Worm (Caenorhabditis elegans): ENCODE measurements around the gene meg-2.
A peak's percentile ranks its signal among the peaks of the same experiment; 100 is the strongest.

The meg-2 gene

ce11 chrX:13920374-13920986 is 5.4 kb downstream of the meg-2 start:
- TF ChIP-seq dao-5 (tag; optimal IDR thresholded peaks at IDR 0.05) (no peak), him-1 (tag; optimal IDR thresholded peaks at IDR 0.05) (no peak), W03F9.2 (tag; optimal IDR thresholded peaks at IDR 0.05) (no peak)

- no peak for TF ChIP-seq him-1 (tag; optimal IDR thresholded peaks at IDR 0.05)
- TF ChIP-seq W03F9.2 (tag; optimal IDR thresholded peaks at IDR 0.05), result no peak
- TF ChIP-seq dao-5 (tag; optimal IDR thresholded peaks at IDR 0.05), result no peak
Observed at ce11 chrX:13918143-13918542, 7.8 kb downstream of the meg-2 start.

ce11 chrX:13917121-13917755 is 8.7 kb downstream of the meg-2 start, which contains the start of gene ekl-5:
Gene ekl-5, minus strand, starts transcription at chrX:13917171.
- TF ChIP-seq W03F9.2 (tag; optimal IDR thresholded peaks at IDR 0.05) (peak; percentile 49), him-1 (tag; optimal IDR thresholded peaks at IDR 0.05) (no peak)

- TF ChIP-seq him-1 (tag; optimal IDR thresholded peaks at IDR 0.05) (no peak), dao-5 (tag; optimal IDR thresholded peaks at IDR 0.05) (no peak), W03F9.2 (tag; optimal IDR thresholded peaks at IDR 0.05) (no peak)
Observed at ce11 chrX:13914289-13914688, 11.6 kb downstream of the meg-2 start, which contains the start of gene Y26E6A.2. Gene Y26E6A.2, minus strand, starts transcription at chrX:13914389.

ce11 chrX:13913641-13914040 is 12.3 kb downstream of the meg-2 start:
- TF ChIP-seq him-1 (tag; optimal IDR thresholded peaks at IDR 0.05), result no peak
- no peak for TF ChIP-seq dao-5 (tag; optimal IDR thresholded peaks at IDR 0.05)

- TF ChIP-seq dao-5 (tag; optimal IDR thresholded peaks at IDR 0.05) (no peak), W03F9.2 (tag; optimal IDR thresholded peaks at IDR 0.05) (no peak), him-1 (tag; optimal IDR thresholded peaks at IDR 0.05) (no peak)
Observed at ce11 chrX:13909850-13910249, 16.1 kb downstream of the meg-2 start, which contains the start of gene Y26E6A.3. Gene Y26E6A.3, minus strand, starts transcription at chrX:13909950.

- TF ChIP-seq him-1 (tag; optimal IDR thresholded peaks at IDR 0.05) (no peak), dao-5 (tag; optimal IDR thresholded peaks at IDR 0.05) (no peak), W03F9.2 (tag; optimal IDR thresholded peaks at IDR 0.05) (no peak)
Observed at ce11 chrX:13903769-13904168, 22.2 kb downstream of the meg-2 start.

- TF ChIP-seq him-1 (tag; optimal IDR thresholded peaks at IDR 0.05), result no peak
- no peak for TF ChIP-seq dao-5 (tag; optimal IDR thresholded peaks at IDR 0.05)
- TF ChIP-seq W03F9.2 (tag; optimal IDR thresholded peaks at IDR 0.05), result no peak
Observed at ce11 chrX:13903328-13903727, 22.6 kb downstream of the meg-2 start, which contains the start of gene sra-39. Gene sra-39, minus strand, starts transcription at chrX:13903428.

- TF ChIP-seq dao-5 (tag; optimal IDR thresholded peaks at IDR 0.05) (no peak), W03F9.2 (tag; optimal IDR thresholded peaks at IDR 0.05) (no peak), him-1 (tag; optimal IDR thresholded peaks at IDR 0.05) (no peak)
Observed at ce11 chrX:13900047-13900446, 25.9 kb downstream of the meg-2 start, which contains the start of gene sra-38. Gene sra-38, minus strand, starts transcription at chrX:13900147.

- no peak for TF ChIP-seq dao-5 (tag; optimal IDR thresholded peaks at IDR 0.05)
- no peak for TF ChIP-seq him-1 (tag; optimal IDR thresholded peaks at IDR 0.05)
- no peak for TF ChIP-seq W03F9.2 (tag; optimal IDR thresholded peaks at IDR 0.05)
Observed at ce11 chrX:13893256-13893655, 32.7 kb downstream of the meg-2 start, which contains the start of gene sra-37. Gene sra-37, minus strand, starts transcription at chrX:13893356.

- no peak for TF ChIP-seq W03F9.2 (tag; optimal IDR thresholded peaks at IDR 0.05)
- TF ChIP-seq dao-5 (tag; optimal IDR thresholded peaks at IDR 0.05), result no peak
- no peak for TF ChIP-seq him-1 (tag; optimal IDR thresholded peaks at IDR 0.05)
Observed at ce11 chrX:13886195-13886594, 39.7 kb downstream of the meg-2 start.

- no peak for TF ChIP-seq him-1 (tag; optimal IDR thresholded peaks at IDR 0.05)
- TF ChIP-seq W03F9.2 (tag; optimal IDR thresholded peaks at IDR 0.05), result no peak
Observed at ce11 chrX:13885131-13885530, 40.8 kb downstream of the meg-2 start.

- TF ChIP-seq W03F9.2 (tag; optimal IDR thresholded peaks at IDR 0.05) (no peak), dao-5 (tag; optimal IDR thresholded peaks at IDR 0.05) (no peak), him-1 (tag; optimal IDR thresholded peaks at IDR 0.05) (no peak)
Observed at ce11 chrX:13884157-13884556, 41.8 kb downstream of the meg-2 start.

- TF ChIP-seq dao-5 (tag; optimal IDR thresholded peaks at IDR 0.05), result no peak
- TF ChIP-seq him-1 (tag; optimal IDR thresholded peaks at IDR 0.05), result no peak
- TF ChIP-seq W03F9.2 (tag; optimal IDR thresholded peaks at IDR 0.05), result no peak
Observed at ce11 chrX:13882639-13883038, 43.3 kb downstream of the meg-2 start, which contains the start of gene hlb-1. Gene hlb-1, minus strand, starts transcription at chrX:13882739.
